Worm (Caenorhabditis elegans) whole organism, L4/young adult: ENCODE results near the gene tdc-1.

Source experiments
- W03F9.2 ChIP-seq: fragments of 150-350 bp; optimal IDR thresholded peaks from 2 replicates; lab custom pipeline; 2014; ENCODE audit warnings: missing biosample characterization, missing genetic modification characterization
- dao-5 ChIP-seq: sonication (generic microtip); optimal IDR thresholded peaks from 2 replicates; lab custom pipeline; 2016; ENCODE audit warnings: missing genotype, missing genetic modification characterization, moderate library complexity, missing compliant biosample characterization
- him-1 ChIP-seq: sonication (generic microtip); optimal IDR thresholded peaks from 2 replicates; lab custom pipeline; 2016; ENCODE audit warnings: missing genotype, missing genetic modification reagents, missing genetic modification characterization, missing compliant biosample characterization

DNA sequence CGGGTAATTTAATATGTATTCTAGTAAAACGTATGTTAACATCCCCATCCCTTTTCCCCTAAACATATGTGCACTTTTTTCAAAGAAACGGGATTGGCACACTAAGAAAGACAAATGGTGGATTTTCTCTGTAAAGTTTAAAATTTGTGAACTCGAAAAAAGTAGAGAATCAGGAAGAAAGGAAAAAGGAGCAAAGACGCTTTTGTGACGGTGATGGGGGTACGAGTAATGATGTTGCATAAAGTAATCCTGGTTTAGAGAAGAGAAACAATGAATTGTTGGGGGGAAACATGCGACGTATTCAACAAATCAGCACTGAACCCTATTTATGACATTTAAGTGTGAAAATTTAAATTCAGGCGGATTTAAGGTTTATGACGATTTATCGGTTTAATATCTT is 41.1 kb downstream of the tdc-1 start:
- TF ChIP-seq dao-5, result no peak
- TF ChIP-seq W03F9.2 (tag; lab: Kevin White, UChicago), result no peak
- TF ChIP-seq him-1 (tag; lab: Kevin White, UChicago), result no peak
